Fruit fly (Drosophila melanogaster) whole organism, prepupa: ENCODE data around the gene Mocs2A.

Experiments
- CG10631 ChIP-seq: fragments of 200-800 bp; sonication (Bioruptor generic); optimal IDR thresholded peaks from 2 replicates; lab custom pipeline; 2016; ENCODE audit warnings: missing biosample characterization, missing genetic modification characterization
- CG10669 ChIP-seq: fragments of 200-800 bp; sonication (Bioruptor generic); optimal IDR thresholded peaks from 3 replicates; lab custom pipeline; 2018; ENCODE audit warnings: missing biosample characterization, mild to moderate bottlenecking, missing genetic modification characterization, moderate library complexity
- CG11294 ChIP-seq: fragments of 200-800 bp; sonication (Bioruptor generic); IDR thresholded peaks from 2 replicates; pipeline ENCODE4 v1.3.6; 2022; ENCODE audit warnings: missing biosample characterization, missing genetic modification characterization
- CG11902 ChIP-seq: fragments of 200-800 bp; sonication (Bioruptor generic); optimal IDR thresholded peaks from 3 replicates; lab custom pipeline; 2016; ENCODE audit warnings: missing biosample characterization, missing genetic modification characterization
- CG15336 ChIP-seq: fragments of 200-800 bp; sonication (Bioruptor generic); IDR thresholded peaks from 2 replicates; pipeline ENCODE4 v1.3.6; 2022; ENCODE audit warnings: missing biosample characterization, missing genetic modification characterization
- CG1621 ChIP-seq: fragments of 200-800 bp; sonication (Bioruptor generic); optimal IDR thresholded peaks from 3 replicates; lab custom pipeline; 2018; ENCODE audit warnings: missing biosample characterization, mild to moderate bottlenecking, missing genetic modification characterization
- CG16779 ChIP-seq: fragments of 200-800 bp; sonication (Bioruptor generic); optimal IDR thresholded peaks from 3 replicates; lab custom pipeline; 2017; ENCODE audit warnings: missing biosample characterization, mild to moderate bottlenecking, missing genetic modification characterization
- CG3032 ChIP-seq: fragments of 200-800 bp; optimal IDR thresholded peaks from 2 replicates; lab custom pipeline; 2019; ENCODE audit warnings: missing biosample characterization, mild to moderate bottlenecking, missing genetic modification characterization, moderate library complexity
- CG31627 ChIP-seq: fragments of 200-800 bp; sonication (Bioruptor generic); optimal IDR thresholded peaks from 3 replicates; lab custom pipeline; 2016; ENCODE audit warnings: missing biosample characterization, missing genetic modification characterization
- CG32006 ChIP-seq: fragments of 200-800 bp; sonication (Bioruptor generic); optimal IDR thresholded peaks from 3 replicates; lab custom pipeline; 2017; ENCODE audit warnings: missing biosample characterization, mild to moderate bottlenecking, missing genetic modification characterization
- CG34406 ChIP-seq: fragments of 200-800 bp; sonication (Bioruptor generic); optimal IDR thresholded peaks from 3 replicates; lab custom pipeline; 2016; ENCODE audit warnings: missing biosample characterization, missing genetic modification characterization
- CG3919 ChIP-seq: fragments of 200-800 bp; sonication (Bioruptor generic); optimal IDR thresholded peaks from 3 replicates; lab custom pipeline; 2016; ENCODE audit warnings: missing biosample characterization, missing genetic modification characterization
- CG6163 ChIP-seq: fragments of 200-800 bp; sonication (Bioruptor generic); IDR thresholded peaks from 3 replicates; pipeline ENCODE4 v1.3.6; 2022; ENCODE audit warnings: missing biosample characterization, missing genetic modification characterization
- CG6792 ChIP-seq: fragments of 200-800 bp; sonication (Bioruptor generic); optimal IDR thresholded peaks from 3 replicates; lab custom pipeline; 2016; ENCODE audit warnings: missing biosample characterization, missing genetic modification characterization
- CG6808 ChIP-seq: fragments of 200-800 bp; sonication (Bioruptor generic); optimal IDR thresholded peaks from 3 replicates; lab custom pipeline; 2017; ENCODE audit warnings: missing biosample characterization, missing genetic modification characterization, mild to moderate bottlenecking, moderate library complexity, missing genetic modification reagents
- CG6854 ChIP-seq: fragments of 200-800 bp; sonication (Bioruptor generic); optimal IDR thresholded peaks from 2 replicates; lab custom pipeline; 2017; ENCODE audit warnings: missing biosample characterization, mild to moderate bottlenecking, missing genetic modification characterization
- CG8119 ChIP-seq: fragments of 200-800 bp; sonication (Bioruptor generic); IDR thresholded peaks from 3 replicates; pipeline ENCODE4 v1.3.6; 2022; ENCODE audit warnings: missing biosample characterization, missing genetic modification characterization
- CG8319 ChIP-seq: fragments of 200-800 bp; sonication (Bioruptor generic); optimal IDR thresholded peaks from 3 replicates; lab custom pipeline; 2016; ENCODE audit warnings: missing biosample characterization, missing genetic modification characterization
- CG9139 ChIP-seq: fragments of 200-800 bp; sonication (Bioruptor generic); optimal IDR thresholded peaks from 3 replicates; lab custom pipeline; 2017; ENCODE audit warnings: missing biosample characterization, mild to moderate bottlenecking, missing genetic modification characterization
- Eip78C ChIP-seq: fragments of 200-800 bp; sonication (Bioruptor generic); peaks from one replicate; lab custom pipeline; 2016; ENCODE audit warnings: missing biosample characterization, missing genetic modification characterization
- Eip93F ChIP-seq: fragments of 200-800 bp; sonication (Bioruptor generic); optimal IDR thresholded peaks from 2 replicates; lab custom pipeline; 2016; ENCODE audit warnings: missing biosample characterization, mild to moderate bottlenecking, missing genetic modification characterization
- Gug ChIP-seq: fragments of 200-800 bp; sonication (Bioruptor generic); IDR thresholded peaks from 2 replicates; pipeline ENCODE4 v1.3.6; 2022; ENCODE audit warnings: missing biosample characterization, missing genetic modification characterization
- Hr38 ChIP-seq: sonication (Bioruptor generic); optimal IDR thresholded peaks from 2 replicates; lab custom pipeline; 2016; ENCODE audit warnings: missing biosample characterization, missing genetic modification characterization
- Hr4 ChIP-seq: fragments of 200-800 bp; sonication (Bioruptor generic); optimal IDR thresholded peaks from 3 replicates; lab custom pipeline; 2016; ENCODE audit warnings: missing biosample characterization, missing genetic modification characterization
- Lpt ChIP-seq: fragments of 200-800 bp; sonication (Bioruptor generic); optimal IDR thresholded peaks from 3 replicates; lab custom pipeline; 2016; ENCODE audit warnings: missing biosample characterization, missing genetic modification characterization
- Met ChIP-seq: fragments of 200-800 bp; sonication (Bioruptor generic); optimal IDR thresholded peaks from 3 replicates; lab custom pipeline; 2016; ENCODE audit warnings: missing biosample characterization, missing genetic modification characterization
- OdsH ChIP-seq: fragments of 200-800 bp; sonication (Bioruptor generic); optimal IDR thresholded peaks from 3 replicates; lab custom pipeline; 2016; ENCODE audit warnings: missing biosample characterization, missing genetic modification characterization
- Smox ChIP-seq: fragments of 200-800 bp; sonication (Bioruptor generic); optimal IDR thresholded peaks from 3 replicates; lab custom pipeline; 2016; ENCODE audit warnings: missing biosample characterization, missing genetic modification characterization
- Sox102F ChIP-seq: fragments of 200-800 bp; sonication (Bioruptor generic); optimal IDR thresholded peaks from 2 replicates; lab custom pipeline; 2016; ENCODE audit warnings: missing biosample characterization, mild to moderate bottlenecking, missing genetic modification characterization
- Sox14 ChIP-seq: fragments of 200-800 bp; sonication (Bioruptor generic); optimal IDR thresholded peaks from 3 replicates; lab custom pipeline; 2016; ENCODE audit warnings: missing biosample characterization, missing genetic modification characterization
- Sox15 ChIP-seq: fragments of 200-800 bp; sonication (Bioruptor generic); optimal IDR thresholded peaks from 3 replicates; lab custom pipeline; 2016; ENCODE audit warnings: missing biosample characterization, missing genetic modification characterization
- acj6 ChIP-seq: fragments of 200-800 bp; sonication (Bioruptor generic); optimal IDR thresholded peaks from 3 replicates; lab custom pipeline; 2016; ENCODE audit warnings: missing biosample characterization, missing genetic modification characterization
- cyc ChIP-seq: fragments of 200-800 bp; sonication (Bioruptor generic); optimal IDR thresholded peaks from 3 replicates; lab custom pipeline; 2016; ENCODE audit warnings: missing biosample characterization, missing genetic modification characterization
- dac ChIP-seq: fragments of 200-800 bp; sonication (Bioruptor generic); optimal IDR thresholded peaks from 2 replicates; lab custom pipeline; 2017; ENCODE audit warnings: missing biosample characterization, mild to moderate bottlenecking, missing genetic modification characterization
- dsx ChIP-seq: fragments of 200-800 bp; optimal IDR thresholded peaks from 3 replicates; lab custom pipeline; 2019; ENCODE audit warnings: missing biosample characterization, mild to moderate bottlenecking, missing genetic modification characterization, moderate library complexity; ENCODE audit not compliant: poor library complexity, severe bottlenecking
- esn ChIP-seq: fragments of 200-800 bp; sonication (Bioruptor generic); optimal IDR thresholded peaks from 2 replicates; lab custom pipeline; 2016; ENCODE audit warnings: missing biosample characterization, mild to moderate bottlenecking, missing genetic modification characterization, moderate library complexity
- fd59A ChIP-seq: fragments of 200-800 bp; sonication (Bioruptor generic); optimal IDR thresholded peaks from 2 replicates; lab custom pipeline; 2017; ENCODE audit warnings: missing biosample characterization, mild to moderate bottlenecking, missing genetic modification characterization, missing genetic modification reagents
- fd85E ChIP-seq: fragments of 200-800 bp; sonication (Bioruptor generic); optimal IDR thresholded peaks from 3 replicates; lab custom pipeline; 2016; ENCODE audit warnings: missing biosample characterization, missing genetic modification characterization
- fkh ChIP-seq: fragments of 200-800 bp; sonication (Bioruptor generic); optimal IDR thresholded peaks from 3 replicates; lab custom pipeline; 2017; ENCODE audit warnings: missing biosample characterization, mild to moderate bottlenecking, missing genetic modification characterization, moderate library complexity
- pdm3 ChIP-seq: fragments of 200-800 bp; sonication (Bioruptor generic); optimal IDR thresholded peaks from 3 replicates; lab custom pipeline; 2016; ENCODE audit warnings: missing biosample characterization, missing genetic modification characterization
- salr ChIP-seq, 2 experiments: fragments of 200-800 bp; sonication (Bioruptor generic); optimal IDR thresholded peaks; 3 replicates each; lab custom pipeline; 2016 to 2018; ENCODE audit warnings: missing biosample characterization in 2 of 2, missing genetic modification characterization in 2 of 2, mild to moderate bottlenecking in 1 of 2
- ss ChIP-seq, 2 experiments: fragments of 200-800 bp; sonication (Bioruptor generic); optimal IDR thresholded peaks; 2 replicates in 1 of 2; 3 replicates in 1 of 2; lab custom pipeline; 2017 to 2018; ENCODE audit warnings: mild to moderate bottlenecking in 2 of 2, missing biosample characterization in 2 of 2, missing genetic modification characterization in 2 of 2, moderate library complexity in 1 of 2
- svp ChIP-seq: fragments of 200-800 bp; sonication (Bioruptor generic); peaks from one replicate; lab custom pipeline; 2016; ENCODE audit warnings: missing biosample characterization, missing genetic modification characterization
- topi ChIP-seq: fragments of 200-800 bp; sonication (Bioruptor generic); optimal IDR thresholded peaks from 3 replicates; lab custom pipeline; 2016; ENCODE audit warnings: missing biosample characterization, missing genetic modification characterization
- vri ChIP-seq: fragments of 200-800 bp; sonication (Bioruptor generic); optimal IDR thresholded peaks from 3 replicates; lab custom pipeline; 2016; ENCODE audit warnings: missing biosample characterization, mild to moderate bottlenecking, missing genetic modification characterization

The Mocs2A gene

DNA sequence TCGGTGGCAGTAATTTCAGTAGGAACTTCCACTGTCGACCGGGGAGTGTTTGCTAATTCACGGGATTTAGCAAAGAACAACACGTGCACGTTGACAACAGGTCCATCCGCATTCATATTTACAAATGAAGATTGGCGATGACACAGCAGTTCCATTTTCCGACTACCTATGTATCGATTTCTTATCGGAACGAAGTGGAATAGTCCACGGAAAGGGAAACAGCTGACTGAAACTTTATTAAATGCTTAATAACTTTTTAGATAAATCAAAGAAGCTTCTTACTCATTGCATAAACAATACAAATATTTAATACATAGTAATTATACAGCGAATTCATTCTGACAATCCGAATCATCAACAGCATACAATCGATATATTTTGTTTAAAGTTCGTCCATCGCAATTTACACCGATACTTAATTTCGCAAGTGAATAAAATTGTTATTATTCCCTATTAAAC, at the start of gene Mocs2A, which contains the start of the genes Mocs2B and Clbn:
TSS of gene Mocs2A (minus strand) at position 129 of the 459 bp plus-strand sequence.
TSS of gene Mocs2B (minus strand) at position 129 of the 459 bp plus-strand sequence.
TSS of gene Clbn (plus strand) at position 272 of the 459 bp plus-strand sequence.
- TF ChIP-seq CG10669 (GFP tag; lab: Kevin White, UChicago): no peak
- TF ChIP-seq vri (GFP tag; lab: Kevin White, UChicago): no peak
- no peak for TF ChIP-seq Smox (GFP tag; lab: Kevin White, UChicago)
- TF ChIP-seq Hr4 (GFP tag; lab: Kevin White, UChicago): no peak
- peak; percentile 66 for TF ChIP-seq fkh (GFP tag; lab: Kevin White, UChicago)
- TF ChIP-seq CG3919 (GFP tag; lab: Kevin White, UChicago): no peak
- TF ChIP-seq esn (GFP tag; lab: Kevin White, UChicago): peak; percentile 7

- TF ChIP-seq CG10631 (GFP tag; lab: Kevin White, UChicago) (peak; percentile 2), Hr4 (GFP tag; lab: Kevin White, UChicago) (no peak), CG1621 (no peak), CG31627 (peak; percentile 12), esn (GFP tag; lab: Kevin White, UChicago) (no peak), CG8119 (GFP tag; lab: Robert Waterston, UW) (no peak), Eip78C (peak; percentile 52), CG3919 (GFP tag; lab: Kevin White, UChicago) (peak; percentile 1)
These were observed 49.4 kb upstream of the Mocs2A start for dm6 chr3R:25176517-25176916.

dm6 chr3R:25174244-25174643, 47.1 kb upstream of the Mocs2A start:
- TF ChIP-seq CG10631 (GFP tag; lab: Kevin White, UChicago): peak; percentile 50
- no peak for TF ChIP-seq Hr38 (GFP tag; lab: Kevin White, UChicago)
- TF ChIP-seq CG6792: peak; percentile 58
- peak; percentile 61 for TF ChIP-seq CG3032 (tag; lab: Kevin White, UChicago)
- TF ChIP-seq CG8319: peak; percentile 14
- TF ChIP-seq CG6854 (GFP tag; lab: Kevin White, UChicago): no peak
- TF ChIP-seq Gug (GFP tag; lab: Robert Waterston, UW): no peak
- peak; percentile 49 for TF ChIP-seq Sox102F (GFP tag; lab: Kevin White, UChicago)
- TF ChIP-seq Sox15 (GFP tag; lab: Kevin White, UChicago): peak; percentile 40
- TF ChIP-seq cyc (GFP tag; lab: Kevin White, UChicago): peak; percentile 70
- peak; percentile 18 for TF ChIP-seq CG32006 (GFP tag; lab: Kevin White, UChicago)
- peak; percentile 33 for TF ChIP-seq CG1621
- peak; percentile 23 for TF ChIP-seq CG16779
- peak; percentile 31 for TF ChIP-seq CG34406 (GFP tag; lab: Kevin White, UChicago)
- TF ChIP-seq salr (GFP tag; optimal IDR thresholded peaks at IDR 0.05; lab: Kevin White, UChicago): peak in 1 of 2 experiments; percentile 38
- TF ChIP-seq Lpt (GFP tag; lab: Kevin White, UChicago): no peak
- no peak for TF ChIP-seq CG11294 (GFP tag; lab: Robert Waterston, UW)
- peak; percentile 30 for TF ChIP-seq vri (GFP tag; lab: Kevin White, UChicago)
- TF ChIP-seq CG6808: peak; percentile 73
- TF ChIP-seq CG11902: peak; percentile 48
- TF ChIP-seq ss (GFP tag; optimal IDR thresholded peaks at IDR 0.05; lab: Kevin White, UChicago): peak; percentile 26 to 55
- TF ChIP-seq CG8119 (GFP tag; lab: Robert Waterston, UW): 0 out of 3 replicates have a peak, but pooled peaks have one; percentile 20
- TF ChIP-seq CG9139 (GFP tag; lab: Kevin White, UChicago): peak; percentile 58
- peak; percentile 58 for TF ChIP-seq dsx (GFP tag; lab: Kevin White, UChicago)
- TF ChIP-seq svp (GFP tag; lab: Kevin White, UChicago): peak; percentile 87
- peak; percentile 58 for TF ChIP-seq CG3919 (GFP tag; lab: Kevin White, UChicago)
- TF ChIP-seq esn (GFP tag; lab: Kevin White, UChicago): peak; percentile 76
- TF ChIP-seq fd85E (GFP tag; lab: Kevin White, UChicago): no peak
- no peak for TF ChIP-seq Eip93F (GFP tag; lab: Kevin White, UChicago)
- TF ChIP-seq fd59A (GFP tag; lab: Kevin White, UChicago): peak; percentile 40
- peak; percentile 59 for TF ChIP-seq acj6 (GFP tag; lab: Kevin White, UChicago)
- TF ChIP-seq CG10669 (GFP tag; lab: Kevin White, UChicago): peak; percentile 70
- peak; percentile 70 for TF ChIP-seq Met
- peak; percentile 54 for TF ChIP-seq Sox14 (GFP tag; lab: Kevin White, UChicago)
- peak; percentile 72 for TF ChIP-seq CG31627
- no peak for TF ChIP-seq Hr4 (GFP tag; lab: Kevin White, UChicago)
- TF ChIP-seq CG6163 (GFP tag; lab: Robert Waterston, UW): peak; percentile 45; the same call in 1 of the 3 replicates
- no peak for TF ChIP-seq dac (GFP tag; lab: Kevin White, UChicago)
- peak; percentile 47 for TF ChIP-seq OdsH (GFP tag; lab: Kevin White, UChicago)
- TF ChIP-seq pdm3 (GFP tag; lab: Kevin White, UChicago): peak; percentile 56
- 0 out of 2 replicates have a peak, but pooled peaks have one; percentile 11 for TF ChIP-seq CG15336 (GFP tag; lab: Robert Waterston, UW)
- TF ChIP-seq topi (GFP tag; lab: Kevin White, UChicago): peak; percentile 68
